Fruit fly (Drosophila melanogaster): ENCODE data around the gene ssp3.

DNA sequence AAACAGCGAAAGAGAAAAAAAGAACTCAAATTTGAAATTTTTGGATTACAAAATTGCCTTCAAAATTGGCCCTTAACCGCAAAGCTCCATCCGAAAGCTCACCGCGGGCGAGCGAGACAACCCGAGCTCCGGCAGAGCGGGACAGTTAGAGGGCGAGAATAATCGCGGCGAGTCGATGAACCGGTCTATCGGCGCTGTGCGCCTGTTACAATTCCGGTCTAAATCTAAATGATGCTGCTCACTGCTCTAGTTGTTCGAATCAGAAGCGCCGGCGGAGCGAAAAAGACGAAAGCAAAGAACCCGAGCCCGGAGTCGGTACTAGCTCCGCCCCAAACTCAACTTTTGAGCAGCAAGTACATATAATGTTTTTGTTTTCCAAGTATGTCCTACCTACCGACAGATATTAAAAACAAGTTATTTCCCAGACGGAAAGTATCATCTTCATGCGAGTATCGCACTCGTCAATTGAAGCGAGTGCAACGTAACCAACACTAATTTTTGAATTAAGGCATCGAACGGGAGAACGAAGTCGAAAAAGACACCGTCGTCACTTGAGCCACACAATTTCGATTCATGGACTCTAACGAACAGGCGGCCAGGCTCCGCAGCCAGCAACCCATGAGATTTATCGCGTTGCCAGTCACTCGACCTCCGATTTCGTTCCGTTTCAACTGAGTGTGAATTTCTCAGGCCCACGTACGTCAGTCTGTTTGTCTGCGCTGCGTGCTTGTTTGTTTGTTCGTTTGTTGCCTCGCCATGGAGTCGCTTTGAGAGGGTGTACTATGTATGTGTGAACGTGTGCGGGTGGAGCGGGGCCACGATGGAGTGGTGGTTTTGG is 634 bp upstream of the ssp3 start:
- peak; percentile 75 for TF ChIP-seq CG8478 (optimal IDR thresholded peaks at IDR 0.05)
- TF ChIP-seq Dll (optimal IDR thresholded peaks at IDR 0.05): peak; percentile 3
- TF ChIP-seq EcR (GFP tag; optimal IDR thresholded peaks at IDR 0.05): peak in 1 of 2 experiments; percentile 25
- TF ChIP-seq psq (optimal IDR thresholded peaks at IDR 0.05): no peak

Data from whole organism.